Worm (Caenorhabditis elegans): ENCODE measurements around the gene pdr-1.

The pdr-1 gene

DNA sequence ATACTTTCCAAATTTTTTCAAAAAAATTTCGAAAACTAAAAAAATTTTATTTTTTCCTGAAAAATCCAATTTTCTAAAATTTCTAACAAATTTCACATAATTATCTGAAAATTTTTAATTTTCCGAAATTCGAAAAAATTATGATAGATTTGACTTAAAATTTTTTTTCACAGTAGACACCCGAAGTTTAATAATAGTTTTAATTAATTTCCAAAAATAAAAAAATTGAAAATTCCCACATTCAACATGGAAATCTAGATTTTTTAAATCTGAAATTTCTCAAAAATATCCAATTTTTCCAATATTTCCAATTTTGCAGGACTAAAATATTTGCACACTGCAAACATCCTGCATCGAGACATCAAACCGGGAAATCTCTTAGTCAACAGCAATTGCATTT lies 49.4 kb upstream of the pdr-1 start:
- TF ChIP-seq sma-9 (GFP tag; optimal IDR thresholded peaks at IDR 0.05) (no peak), sma-9 (tag; optimal IDR thresholded peaks at IDR 0.05) (no peak), nhr-21 (tag; optimal IDR thresholded peaks at IDR 0.05) (no peak), Y55F3AM.14 (GFP tag; optimal IDR thresholded peaks at IDR 0.05) (no peak), peb-1 (tag; optimal IDR thresholded peaks at IDR 0.05) (no peak), alr-1 (tag; optimal IDR thresholded peaks at IDR 0.05) (no peak), lin-11 (tag; optimal IDR thresholded peaks at IDR 0.05) (no peak), aly-2 (tag; optimal IDR thresholded peaks at IDR 0.05) (no peak), crh-2 (tag; optimal IDR thresholded peaks at IDR 0.05) (no peak), lin-13 (GFP tag; optimal IDR thresholded peaks at IDR 0.05) (no peak), nhr-237 (tag; optimal IDR thresholded peaks at IDR 0.05) (no peak), elt-3 (tag; optimal IDR thresholded peaks at IDR 0.05) (no peak), ama-1 (optimal IDR thresholded peaks at IDR 0.05) (no peak), zag-1 (tag; optimal IDR thresholded peaks at IDR 0.05) (no peak), ztf-1 (GFP tag; conservative IDR thresholded peaks at IDR 0.05) (no peak), C34F6.9 (tag; optimal IDR thresholded peaks at IDR 0.05) (no peak)

DNA sequence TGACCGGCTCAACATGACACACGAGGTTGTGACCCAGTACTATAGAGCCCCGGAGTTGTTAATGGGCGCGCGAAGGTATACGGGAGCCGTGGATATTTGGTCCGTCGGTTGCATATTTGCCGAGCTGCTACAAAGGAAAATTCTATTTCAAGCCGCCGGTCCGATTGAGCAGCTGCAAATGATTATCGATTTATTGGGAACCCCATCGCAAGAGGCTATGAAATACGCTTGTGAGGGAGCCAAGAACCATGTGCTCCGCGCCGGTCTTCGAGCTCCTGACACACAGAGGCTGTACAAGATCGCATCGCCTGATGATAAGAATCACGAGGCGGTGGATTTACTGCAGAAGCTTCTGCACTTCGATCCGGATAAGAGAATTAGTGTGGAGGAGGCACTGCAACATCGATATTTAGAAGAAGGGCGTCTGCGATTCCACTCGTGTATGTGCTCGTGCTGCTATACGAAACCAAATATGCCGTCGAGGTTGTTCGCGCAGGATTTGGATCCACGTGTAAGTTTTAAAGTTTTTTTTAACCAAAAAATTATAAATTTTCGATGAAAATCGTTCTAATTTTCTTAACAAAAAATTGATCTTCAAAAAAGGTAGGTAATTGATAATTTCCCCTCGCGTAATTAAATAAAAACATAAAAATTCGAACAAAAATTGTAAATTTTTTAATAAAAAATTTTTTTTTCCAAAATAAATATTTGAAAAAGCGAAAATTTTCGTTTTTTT lies 48.8 kb upstream of the pdr-1 start:
- TF ChIP-seq alr-1 (tag; optimal IDR thresholded peaks at IDR 0.05) (no peak), ztf-1 (GFP tag; conservative IDR thresholded peaks at IDR 0.05) (no peak), lsy-2 (tag; optimal IDR thresholded peaks at IDR 0.05) (no peak), dmd-4 (tag; optimal IDR thresholded peaks at IDR 0.05) (no peak), peb-1 (tag; optimal IDR thresholded peaks at IDR 0.05) (no peak), unc-39 (tag; optimal IDR thresholded peaks at IDR 0.05) (no peak), unc-62 (GFP tag; optimal IDR thresholded peaks at IDR 0.05) (no peak), nhr-12 (tag; optimal IDR thresholded peaks at IDR 0.05) (no peak), nhr-10 (tag; optimal IDR thresholded peaks at IDR 0.05) (no peak), ztf-4 (tag; optimal IDR thresholded peaks at IDR 0.05) (no peak), ztf-11 (tag; optimal IDR thresholded peaks at IDR 0.05) (no peak), crh-2 (tag; optimal IDR thresholded peaks at IDR 0.05) (no peak), lin-11 (tag; optimal IDR thresholded peaks at IDR 0.05) (no peak), blmp-1 (tag; optimal IDR thresholded peaks at IDR 0.05; ENCODE audit: insufficient read depth) (no peak), zag-1 (tag; optimal IDR thresholded peaks at IDR 0.05) (no peak), egl-27 (tag; optimal IDR thresholded peaks at IDR 0.05) (no peak), sma-9 (GFP tag; optimal IDR thresholded peaks at IDR 0.05) (no peak), sma-9 (tag; optimal IDR thresholded peaks at IDR 0.05) (no peak), nhr-77 (tag; optimal IDR thresholded peaks at IDR 0.05) (no peak), ZK546.5 (tag; optimal IDR thresholded peaks at IDR 0.05) (no peak), nhr-129 (tag; optimal IDR thresholded peaks at IDR 0.05) (no peak)

DNA sequence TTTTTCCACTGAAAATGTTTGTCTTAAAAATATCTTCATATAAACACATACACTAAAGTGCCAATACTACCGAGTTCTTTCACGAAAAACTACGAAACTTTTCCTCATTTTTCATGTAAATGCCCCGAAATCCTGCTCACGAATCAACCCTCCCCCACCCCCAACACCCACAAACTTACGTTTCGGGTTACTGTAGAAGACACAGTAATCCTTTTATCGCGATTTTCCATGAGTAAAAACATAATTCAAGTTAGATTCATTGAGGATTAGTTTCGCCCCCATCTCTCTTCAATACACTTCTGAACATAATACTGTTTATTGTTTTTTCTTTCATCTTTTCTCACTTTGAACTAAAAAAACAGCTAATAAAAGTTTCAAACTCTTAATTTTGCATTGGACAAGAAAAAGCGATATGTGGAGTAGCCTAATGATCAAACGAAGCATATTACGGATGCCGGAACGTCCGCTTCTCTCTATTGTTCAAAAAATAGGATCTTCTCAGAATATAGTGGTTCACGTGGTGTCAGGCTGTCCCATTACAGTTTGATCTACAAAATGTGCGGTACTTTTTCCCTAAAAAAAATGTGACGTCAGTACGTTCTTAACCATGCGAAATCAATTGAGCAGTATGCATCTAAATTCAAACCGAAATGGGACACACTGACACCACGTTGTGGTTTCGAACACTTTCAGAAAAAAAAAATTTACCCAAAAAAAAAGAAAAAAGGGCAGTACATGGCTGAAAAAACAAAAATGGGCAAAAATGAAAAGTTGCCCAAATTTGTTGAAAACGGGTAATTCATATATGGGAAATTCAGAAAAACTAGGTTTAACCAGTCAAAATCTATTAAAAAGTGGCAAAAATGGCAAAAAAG lies 47.1 kb upstream of the pdr-1 start:
- no peak for TF ChIP-seq nhr-129 (tag; optimal IDR thresholded peaks at IDR 0.05)
- no peak for TF ChIP-seq lin-11 (tag; optimal IDR thresholded peaks at IDR 0.05)
- TF ChIP-seq ztf-4 (tag; optimal IDR thresholded peaks at IDR 0.05), result no peak
- no peak for TF ChIP-seq snpc-4 (tag; optimal IDR thresholded peaks at IDR 0.05)
- TF ChIP-seq skn-1 (tag; optimal IDR thresholded peaks at IDR 0.05), result no peak
- TF ChIP-seq sma-9 (GFP tag; optimal IDR thresholded peaks at IDR 0.05), result no peak
- TF ChIP-seq sma-9 (tag; optimal IDR thresholded peaks at IDR 0.05), result no peak
- TF ChIP-seq ztf-11 (tag; optimal IDR thresholded peaks at IDR 0.05), result no peak
- no peak for TF ChIP-seq mdl-1 (tag; optimal IDR thresholded peaks at IDR 0.05)
- TF ChIP-seq ztf-1 (GFP tag; conservative IDR thresholded peaks at IDR 0.05), result no peak
- no peak for TF ChIP-seq C34F6.9 (tag; optimal IDR thresholded peaks at IDR 0.05)
- TF ChIP-seq dmd-4 (tag; optimal IDR thresholded peaks at IDR 0.05), result no peak
- TF ChIP-seq lsy-2 (tag; optimal IDR thresholded peaks at IDR 0.05), result no peak
- no peak for TF ChIP-seq Y55F3AM.14 (GFP tag; optimal IDR thresholded peaks at IDR 0.05)
- TF ChIP-seq lin-13 (GFP tag; optimal IDR thresholded peaks at IDR 0.05), result no peak
- TF ChIP-seq nhr-237 (tag; optimal IDR thresholded peaks at IDR 0.05), result no peak
- no peak for TF ChIP-seq alr-1 (tag; optimal IDR thresholded peaks at IDR 0.05)
- no peak for TF ChIP-seq sma-3 (GFP tag; optimal IDR thresholded peaks at IDR 0.05)
- TF ChIP-seq nhr-23 (tag; optimal IDR thresholded peaks at IDR 0.05), result no peak

DNA sequence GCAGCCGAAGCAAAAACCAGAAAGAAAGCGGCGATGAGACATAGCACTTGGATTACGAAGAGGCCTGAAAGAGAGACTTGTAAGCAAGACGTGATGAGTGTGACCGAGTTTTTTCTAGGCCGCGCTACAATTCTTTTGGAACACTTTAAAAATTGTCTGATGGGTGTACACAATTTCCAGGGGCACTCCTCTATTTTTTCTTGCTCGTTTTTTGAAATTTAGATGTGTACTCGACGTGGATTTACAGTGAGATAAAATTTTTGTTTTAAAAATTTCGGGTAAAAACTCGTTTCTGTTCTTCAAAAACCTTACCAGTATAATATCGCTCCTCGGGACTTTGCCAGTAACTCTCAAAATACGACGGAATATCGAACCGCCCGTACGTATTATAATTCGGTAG lies 41.6 kb upstream of the pdr-1 start:
- no peak for TF ChIP-seq sem-4 (tag; optimal IDR thresholded peaks at IDR 0.05)
- no peak for TF ChIP-seq snpc-4 (tag; optimal IDR thresholded peaks at IDR 0.05)
- no peak for TF ChIP-seq Y55F3AM.14 (GFP tag; optimal IDR thresholded peaks at IDR 0.05)
- no peak for TF ChIP-seq nhr-23 (tag; optimal IDR thresholded peaks at IDR 0.05)
- no peak for TF ChIP-seq F13H6.1 (tag; optimal IDR thresholded peaks at IDR 0.05)
